Worm (Caenorhabditis elegans): ENCODE measurements around the gene B0554.5.
A peak's percentile ranks its signal among the peaks of the same experiment; 100 is the strongest.

The B0554.5 gene

ce11 chrV:424140-424539 is at the start of gene B0554.5:
Gene B0554.5, plus strand, starts transcription at chrV:424440.
- TF ChIP-seq bed-2 (GFP tag; IDR thresholded peaks at IDR 0.05) = no peak
- no peak for TF ChIP-seq athp-1 (tag; optimal IDR thresholded peaks at IDR 0.05)
- no peak for TF ChIP-seq mes-4 (tag; optimal IDR thresholded peaks at IDR 0.05)
- TF ChIP-seq ceh-79 (tag; optimal IDR thresholded peaks at IDR 0.05) = no peak
- TF ChIP-seq ccch-3 (GFP tag; optimal IDR thresholded peaks at IDR 0.05) = no peak
- TF ChIP-seq pbrm-1 (GFP tag; IDR thresholded peaks at IDR 0.05) = no peak
- no peak for TF ChIP-seq F33H1.4 (GFP tag; IDR thresholded peaks at IDR 0.05)

DNA sequence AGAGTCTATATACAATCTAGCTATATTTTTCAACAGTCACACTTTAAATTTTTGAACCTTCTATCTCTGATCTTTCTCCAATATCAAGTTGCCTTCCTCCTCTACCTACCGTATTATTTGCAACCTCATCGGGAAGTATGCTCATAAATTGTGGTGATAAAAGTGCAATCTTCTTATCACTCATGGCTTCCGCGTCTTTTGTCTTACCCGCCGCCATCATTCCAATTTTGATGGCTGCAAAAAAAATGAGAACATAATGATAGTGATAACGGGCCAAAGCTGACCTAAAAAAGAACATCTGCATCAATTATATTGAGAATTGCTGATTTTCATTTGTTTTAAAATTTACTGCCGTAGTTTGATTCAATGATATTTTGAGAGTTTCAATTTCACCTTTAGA is 47.5 kb upstream of the B0554.5 start:
- TF ChIP-seq dpl-1 (GFP tag; optimal IDR thresholded peaks at IDR 0.05) = no peak
- no peak for TF ChIP-seq lag-1 (GFP tag; IDR thresholded peaks at IDR 0.05)
- no peak for TF ChIP-seq ztf-6 (GFP tag; IDR thresholded peaks at IDR 0.05)
- TF ChIP-seq F57C9.4 (tag; optimal IDR thresholded peaks at IDR 0.05) = no peak
- TF ChIP-seq lir-1 (GFP tag; conservative IDR thresholded peaks at IDR 0.05) = no peak
- no peak for TF ChIP-seq mxl-1 (tag; optimal IDR thresholded peaks at IDR 0.05)
- TF ChIP-seq ztf-22 (GFP tag; optimal IDR thresholded peaks at IDR 0.05) = no peak

ce11 chrV:378231-378630 is 46.0 kb upstream of the B0554.5 start:
- TF ChIP-seq egl-18 (GFP tag; IDR thresholded peaks at IDR 0.05) (0 out of 2 replicates have a peak, but pooled peaks have one; percentile 17), tbp1 (GFP tag; optimal IDR thresholded peaks at IDR 0.05) (no peak), C06A6.2 (GFP tag; conservative IDR thresholded peaks at IDR 0.05) (peak; percentile 40; the same call in 1 of the 2 replicates)

- TF ChIP-seq ztf-26 (tag; optimal IDR thresholded peaks at IDR 0.05) = no peak
- no peak for TF ChIP-seq attf-3 (GFP tag; conservative IDR thresholded peaks at IDR 0.05)
- TF ChIP-seq K12H6.12 (tag; optimal IDR thresholded peaks at IDR 0.05) = no peak
- TF ChIP-seq aptf-2 (GFP tag; conservative IDR thresholded peaks at IDR 0.05) = no peak
- TF ChIP-seq dpff-1 (tag; optimal IDR thresholded peaks at IDR 0.05) = no peak
- TF ChIP-seq ztf-22 (GFP tag; optimal IDR thresholded peaks at IDR 0.05) = no peak
- no peak for TF ChIP-seq sptf-2 (GFP tag; optimal IDR thresholded peaks at IDR 0.05)
- TF ChIP-seq B0336.3 (GFP tag; IDR thresholded peaks at IDR 0.05) = no peak
- no peak for TF ChIP-seq fkh-3 (tag; optimal IDR thresholded peaks at IDR 0.05)
- TF ChIP-seq madf-6 (GFP tag; IDR thresholded peaks at IDR 0.05) = no peak
Observed at ce11 chrV:380186-380585, 44.1 kb upstream of the B0554.5 start, which contains the start of gene mltn-8. Gene mltn-8, minus strand, starts transcription at chrV:380286.

DNA sequence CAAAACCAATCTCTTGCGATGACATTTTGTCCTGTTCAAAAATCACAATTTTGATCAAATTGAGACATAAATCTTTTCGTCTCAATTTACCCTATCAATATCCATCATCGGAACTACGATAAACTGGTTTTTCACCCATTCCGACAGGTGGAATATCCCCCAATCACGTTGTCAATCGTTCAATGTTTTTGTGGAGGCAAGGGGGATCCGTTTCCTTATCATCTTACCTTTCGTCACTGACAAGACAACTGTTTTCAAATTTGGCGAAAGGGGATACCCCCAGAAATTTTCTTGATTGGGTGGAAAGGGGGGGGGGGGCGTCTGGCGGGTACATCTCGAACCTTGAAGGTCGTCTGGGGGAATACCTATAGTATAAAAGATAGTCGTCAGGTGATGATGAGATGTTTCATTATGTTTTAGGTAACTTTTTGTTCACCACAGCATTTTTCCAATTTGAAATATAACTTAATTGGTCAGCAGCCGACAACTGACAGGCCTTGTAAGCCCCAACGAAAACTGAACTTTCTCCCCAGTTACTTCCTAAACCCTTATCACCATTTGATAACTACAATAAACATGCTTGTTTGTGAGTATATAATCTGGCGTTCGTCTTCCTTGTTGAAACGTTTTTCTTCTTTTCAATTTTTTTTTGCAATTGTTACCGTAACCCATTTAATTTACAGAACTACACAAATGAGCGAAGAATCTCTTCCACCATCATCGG is 42.9 kb upstream of the B0554.5 start, which contains the start of gene ZK6.8:
Gene ZK6.8, plus strand, starts transcription at position 682 of the 724 bp plus-strand sequence.
- no peak for TF ChIP-seq let-607 (tag; optimal IDR thresholded peaks at IDR 0.05)
- TF ChIP-seq ztf-26 (tag; optimal IDR thresholded peaks at IDR 0.05) = peak; percentile 57
- TF ChIP-seq die-1 (tag; optimal IDR thresholded peaks at IDR 0.05) = peak; percentile 42
- TF ChIP-seq attf-3 (GFP tag; conservative IDR thresholded peaks at IDR 0.05) = no peak
- no peak for TF ChIP-seq attf-5 (GFP tag; optimal IDR thresholded peaks at IDR 0.05)
- no peak for TF ChIP-seq hsf-1 (GFP tag; IDR thresholded peaks at IDR 0.05)
- TF ChIP-seq dpl-1 (GFP tag; optimal IDR thresholded peaks at IDR 0.05) = no peak
- no peak for TF ChIP-seq ztf-25 (GFP tag; IDR thresholded peaks at IDR 0.05)
- TF ChIP-seq snpc-4 (GFP tag; optimal IDR thresholded peaks at IDR 0.05) = no peak
- TF ChIP-seq snpc-4 (tag; optimal IDR thresholded peaks at IDR 0.05) = peak in 3 of 4 experiments; percentile 66 to 73 (median 73)
- peak; percentile 48 for TF ChIP-seq lin-40 (tag; optimal IDR thresholded peaks at IDR 0.05)
- no peak for TF ChIP-seq nfyb-1 (GFP tag; IDR thresholded peaks at IDR 0.05)
- TF ChIP-seq C06A6.2 (GFP tag; conservative IDR thresholded peaks at IDR 0.05) = 0 out of 2 replicates have a peak, but pooled peaks have one; percentile 53
- TF ChIP-seq F57C9.4 (tag; optimal IDR thresholded peaks at IDR 0.05) = no peak
- TF ChIP-seq nhr-80 (tag; optimal IDR thresholded peaks at IDR 0.05) = no peak
- no peak for TF ChIP-seq ceh-91 (GFP tag; IDR thresholded peaks at IDR 0.05)
- no peak for TF ChIP-seq nhr-90 (tag; optimal IDR thresholded peaks at IDR 0.05)
- TF ChIP-seq egl-18 (GFP tag; IDR thresholded peaks at IDR 0.05) = no peak
- peak; percentile 19 for TF ChIP-seq F22D6.2 (tag; optimal IDR thresholded peaks at IDR 0.05)
- no peak for TF ChIP-seq F55B11.4 (tag; optimal IDR thresholded peaks at IDR 0.05; ENCODE audit: borderline replicate concordance, insufficient read depth)
- 0 out of 2 replicates have a peak, but pooled peaks have one; percentile 36 for TF ChIP-seq lin-26 (GFP tag; IDR thresholded peaks at IDR 0.05)
